Fruit fly (Drosophila melanogaster): Measurements from ENCODE around the gene CG32638.

The CG32638 gene

DNA sequence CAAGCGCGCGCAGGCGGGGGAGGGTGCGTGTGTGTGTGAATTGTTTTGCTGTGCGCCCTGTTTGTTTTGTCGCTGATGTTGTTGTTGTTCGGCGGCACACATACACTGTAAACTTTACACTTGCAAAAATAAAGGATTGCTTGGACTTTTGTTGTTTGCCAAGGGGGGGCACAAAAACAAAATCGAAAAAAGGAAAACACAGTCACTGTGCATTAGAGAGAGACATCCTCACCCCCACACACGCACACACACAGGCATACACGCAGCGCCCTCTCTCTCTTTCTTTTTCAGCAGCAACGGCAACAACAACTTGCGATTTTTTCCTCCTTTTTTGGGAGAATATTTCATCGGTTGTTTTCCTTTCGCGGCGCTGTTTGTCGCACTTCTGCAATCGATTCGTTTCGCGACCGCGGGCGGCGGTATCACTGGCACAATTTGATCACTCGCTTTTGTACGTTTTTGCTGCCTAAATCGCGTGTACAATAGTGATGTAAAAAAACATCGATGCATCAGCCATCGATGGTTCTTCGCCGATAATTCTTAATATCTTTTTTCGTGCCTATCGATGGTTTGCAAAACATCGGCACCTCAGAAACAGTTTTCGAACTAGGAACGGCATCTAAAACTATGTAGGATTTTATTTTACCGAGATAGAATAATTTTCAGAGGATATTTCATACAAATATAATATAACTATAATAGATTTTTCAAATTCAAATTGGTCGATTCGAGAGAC, 38.5 kb downstream of the CG32638 start, which contains the start of gene hep (continued):
- TF ChIP-seq onecut (GFP tag; IDR thresholded peaks at IDR 0.05) (no peak), ase (GFP tag; IDR thresholded peaks at IDR 0.05) (no peak), Trl (optimal IDR thresholded peaks at IDR 0.05) (peak; percentile 45 to 77), Trl (GFP tag; optimal IDR thresholded peaks at IDR 0.05) (no peak), klu (GFP tag; IDR thresholded peaks at IDR 0.05) (peak; percentile 56; the same call in 1 of the 2 replicates), CG10274 (GFP tag; optimal IDR thresholded peaks at IDR 0.05) (no peak), Nf-YA (GFP tag; IDR thresholded peaks at IDR 0.05) (no peak), ind (GFP tag; optimal IDR thresholded peaks at IDR 0.05) (no peak), CG34224 (GFP tag; IDR thresholded peaks at IDR 0.05; ENCODE audit: partially characterized antibody) (peak; percentile 54), CG13287 (GFP tag; IDR thresholded peaks at IDR 0.05; ENCODE audit: partially characterized antibody) (peak; percentile 75), CG11456 (GFP tag; IDR thresholded peaks at IDR 0.05) (no peak), CG7963 (GFP tag; IDR thresholded peaks at IDR 0.05; ENCODE audit: partially characterized antibody) (peak; percentile 86), dimm (GFP tag; IDR thresholded peaks at IDR 0.05) (no peak), Hmx (GFP tag; optimal IDR thresholded peaks at IDR 0.05) (no peak), sr (GFP tag; IDR thresholded peaks at IDR 0.05) (no peak), CG11696 (GFP tag; IDR thresholded peaks at IDR 0.05) (no peak), B-H2 (GFP tag; optimal IDR thresholded peaks at IDR 0.05) (no peak), cg (GFP tag; optimal IDR thresholded peaks at IDR 0.05) (peak; percentile 96), tio (GFP tag; optimal IDR thresholded peaks at IDR 0.05) (no peak), CG15696 (tag; optimal IDR thresholded peaks at IDR 0.05) (no peak), stc (GFP tag; IDR thresholded peaks at IDR 0.05) (no peak), Opbp (GFP tag; IDR thresholded peaks at IDR 0.05; ENCODE audit: partially characterized antibody) (peak; percentile 93), CG6813 (GFP tag; optimal IDR thresholded peaks at IDR 0.05) (no peak), oc (tag; optimal IDR thresholded peaks at IDR 0.05) (no peak), ranshi (GFP tag; IDR thresholded peaks at IDR 0.05) (no peak), jumu (GFP tag; optimal IDR thresholded peaks at IDR 0.05) (no peak), Hr51 (GFP tag; optimal IDR thresholded peaks at IDR 0.05) (no peak), PHDP (tag; optimal IDR thresholded peaks at IDR 0.05) (no peak), tna (GFP tag; IDR thresholded peaks at IDR 0.05; ENCODE audit: partially characterized antibody) (peak; percentile 81), Sin3A (optimal IDR thresholded peaks at IDR 0.05) (no peak), sisA (GFP tag; IDR thresholded peaks at IDR 0.05) (no peak), zen2 (GFP tag; IDR thresholded peaks at IDR 0.05; ENCODE audit: partially characterized antibody) (peak; percentile 74), sens-2 (GFP tag; IDR thresholded peaks at IDR 0.05) (no peak), CG6254 (GFP tag; optimal IDR thresholded peaks at IDR 0.05) (no peak), CG31224 (GFP tag; IDR thresholded peaks at IDR 0.05) (no peak), shn (GFP tag; optimal IDR thresholded peaks at IDR 0.05) (no peak), CG12659 (GFP tag; optimal IDR thresholded peaks at IDR 0.05) (peak; percentile 13), CoRest (tag; optimal IDR thresholded peaks at IDR 0.05) (no peak), ftz-f1 (GFP tag; optimal IDR thresholded peaks at IDR 0.05) (no peak), inv (GFP tag; IDR thresholded peaks at IDR 0.05; ENCODE audit: partially characterized antibody) (peak; percentile 86), CG4282 (GFP tag; optimal IDR thresholded peaks at IDR 0.05) (no peak), CG17359 (tag; optimal IDR thresholded peaks at IDR 0.05) (no peak), hb (GFP tag; IDR thresholded peaks at IDR 0.05; ENCODE audit: partially characterized antibody) (peak; percentile 86), Dref (GFP tag; IDR thresholded peaks at IDR 0.05) (peak; percentile 84), CG17568 (GFP tag; optimal IDR thresholded peaks at IDR 0.05) (no peak), CG7786 (GFP tag; optimal IDR thresholded peaks at IDR 0.05) (no peak), slou (GFP tag; optimal IDR thresholded peaks at IDR 0.05) (no peak), kay (GFP tag; optimal IDR thresholded peaks at IDR 0.05) (no peak), Tbp (GFP tag; optimal IDR thresholded peaks at IDR 0.05) (no peak), CG11504 (tag; optimal IDR thresholded peaks at IDR 0.05) (no peak)
